Worm (Caenorhabditis elegans): ENCODE measurements around the gene adm-4.

The adm-4 gene

ce11 chrX:7823108-7823704 is 25.1 kb upstream of the adm-4 start, which contains the start of gene eef-1A.2 (continued):
- TF ChIP-seq madf-2 (tag; optimal IDR thresholded peaks at IDR 0.05) (peak; percentile 39), ttx-3 (tag; optimal IDR thresholded peaks at IDR 0.05) (no peak), F13H6.1 (tag; optimal IDR thresholded peaks at IDR 0.05) (peak; percentile 33), ets-4 (tag; optimal IDR thresholded peaks at IDR 0.05) (no peak), ahr-1 (tag; optimal IDR thresholded peaks at IDR 0.05) (no peak), ceh-30 (tag; optimal IDR thresholded peaks at IDR 0.05) (no peak), sox-2 (GFP tag; IDR thresholded peaks at IDR 0.05) (no peak), hlh-15 (tag; optimal IDR thresholded peaks at IDR 0.05) (no peak), ceh-45 (GFP tag; IDR thresholded peaks at IDR 0.05) (no peak), lim-6 (tag; optimal IDR thresholded peaks at IDR 0.05) (no peak), nfya-1 (tag; optimal IDR thresholded peaks at IDR 0.05) (peak; percentile 94), hlh-8 (tag; optimal IDR thresholded peaks at IDR 0.05) (no peak), hlh-13 (GFP tag; optimal IDR thresholded peaks at IDR 0.05) (no peak), pros-1 (tag; optimal IDR thresholded peaks at IDR 0.05) (peak; percentile 38), C38D4.7 (GFP tag; optimal IDR thresholded peaks at IDR 0.05) (no peak), tbx-7 (tag; optimal IDR thresholded peaks at IDR 0.05) (peak; percentile 48), ref-2 (tag; optimal IDR thresholded peaks at IDR 0.05) (peak; percentile 81), ztf-16 (tag; optimal IDR thresholded peaks at IDR 0.05) (no peak), T23F11.4 (GFP tag; optimal IDR thresholded peaks at IDR 0.05) (no peak), ceh-24 (tag; optimal IDR thresholded peaks at IDR 0.05) (no peak), lin-11 (tag; optimal IDR thresholded peaks at IDR 0.05) (no peak), nhr-232 (tag; optimal IDR thresholded peaks at IDR 0.05) (no peak), pat-9 (tag; optimal IDR thresholded peaks at IDR 0.05) (no peak), fkh-6 (tag; optimal IDR thresholded peaks at IDR 0.05) (no peak), ceh-6 (GFP tag; optimal IDR thresholded peaks at IDR 0.05) (no peak), sox-4 (tag; optimal IDR thresholded peaks at IDR 0.05) (no peak), nhr-11 (tag; optimal IDR thresholded peaks at IDR 0.05) (no peak), ceh-14 (tag; optimal IDR thresholded peaks at IDR 0.05) (peak; percentile 60), pha-4 (tag; optimal IDR thresholded peaks at IDR 0.05) (no peak), ceh-22 (tag; optimal IDR thresholded peaks at IDR 0.05) (peak; percentile 57), tbx-2 (tag; optimal IDR thresholded peaks at IDR 0.05) (peak; percentile 87), fax-1 (tag; optimal IDR thresholded peaks at IDR 0.05) (no peak), fkh-10 (GFP tag; optimal IDR thresholded peaks at IDR 0.05) (no peak), sdc-2 (tag; optimal IDR thresholded peaks at IDR 0.05) (peak; percentile 80), unc-3 (GFP tag; conservative IDR thresholded peaks at IDR 0.05) (no peak), unc-3 (tag; optimal IDR thresholded peaks at IDR 0.05) (no peak)

ce11 chrX:7817555-7817954 is 19.5 kb upstream of the adm-4 start:
- TF ChIP-seq lin-11 (tag; optimal IDR thresholded peaks at IDR 0.05) (no peak), nfya-1 (tag; optimal IDR thresholded peaks at IDR 0.05) (no peak), ceh-9 (tag; optimal IDR thresholded peaks at IDR 0.05) (no peak), nhr-232 (tag; optimal IDR thresholded peaks at IDR 0.05) (no peak), dmd-4 (tag; optimal IDR thresholded peaks at IDR 0.05; ENCODE audit: borderline replicate concordance) (no peak), hlh-15 (tag; optimal IDR thresholded peaks at IDR 0.05) (no peak), unc-86 (tag; optimal IDR thresholded peaks at IDR 0.05) (no peak), hlh-6 (tag; optimal IDR thresholded peaks at IDR 0.05) (no peak)

ce11 chrX:7816434-7816974 is 18.4 kb upstream of the adm-4 start, which contains the start of the genes sek-1 and R03G5.6:
sek-1 (plus strand) TSS chrX:7816734.
R03G5.6 (minus strand) TSS chrX:7816924.
- no peak for TF ChIP-seq C38D4.7 (GFP tag; optimal IDR thresholded peaks at IDR 0.05)
- TF ChIP-seq odd-2 (tag; optimal IDR thresholded peaks at IDR 0.05) = no peak
- no peak for TF ChIP-seq hlh-8 (tag; optimal IDR thresholded peaks at IDR 0.05)
- no peak for TF ChIP-seq ceh-31 (tag; optimal IDR thresholded peaks at IDR 0.05)
- TF ChIP-seq dve-1 (tag; optimal IDR thresholded peaks at IDR 0.05) = no peak
- no peak for TF ChIP-seq hlh-15 (tag; optimal IDR thresholded peaks at IDR 0.05)
- TF ChIP-seq rnt-1 (tag; optimal IDR thresholded peaks at IDR 0.05) = no peak
- no peak for TF ChIP-seq ceh-14 (tag; optimal IDR thresholded peaks at IDR 0.05)
- no peak for TF ChIP-seq F13H6.1 (tag; optimal IDR thresholded peaks at IDR 0.05)
- TF ChIP-seq mec-3 (tag; optimal IDR thresholded peaks at IDR 0.05; ENCODE audit: borderline replicate concordance) = no peak
- TF ChIP-seq fkh-6 (tag; optimal IDR thresholded peaks at IDR 0.05) = no peak
- TF ChIP-seq ceh-45 (GFP tag; IDR thresholded peaks at IDR 0.05) = no peak
- no peak for TF ChIP-seq hlh-30 (tag; optimal IDR thresholded peaks at IDR 0.05; ENCODE audit: insufficient read depth)
- TF ChIP-seq ets-4 (tag; optimal IDR thresholded peaks at IDR 0.05) = no peak
- TF ChIP-seq pax-1 (tag; optimal IDR thresholded peaks at IDR 0.05) = no peak
- TF ChIP-seq ahr-1 (tag; optimal IDR thresholded peaks at IDR 0.05) = no peak
- no peak for TF ChIP-seq ceh-48 (tag; optimal IDR thresholded peaks at IDR 0.05)
- no peak for TF ChIP-seq tbx-2 (tag; optimal IDR thresholded peaks at IDR 0.05)
- TF ChIP-seq hlh-13 (GFP tag; optimal IDR thresholded peaks at IDR 0.05) = no peak

Measured in whole organism, late embryonic.